Worm (Caenorhabditis elegans): ENCODE results near the gene nos-1.

DNA sequence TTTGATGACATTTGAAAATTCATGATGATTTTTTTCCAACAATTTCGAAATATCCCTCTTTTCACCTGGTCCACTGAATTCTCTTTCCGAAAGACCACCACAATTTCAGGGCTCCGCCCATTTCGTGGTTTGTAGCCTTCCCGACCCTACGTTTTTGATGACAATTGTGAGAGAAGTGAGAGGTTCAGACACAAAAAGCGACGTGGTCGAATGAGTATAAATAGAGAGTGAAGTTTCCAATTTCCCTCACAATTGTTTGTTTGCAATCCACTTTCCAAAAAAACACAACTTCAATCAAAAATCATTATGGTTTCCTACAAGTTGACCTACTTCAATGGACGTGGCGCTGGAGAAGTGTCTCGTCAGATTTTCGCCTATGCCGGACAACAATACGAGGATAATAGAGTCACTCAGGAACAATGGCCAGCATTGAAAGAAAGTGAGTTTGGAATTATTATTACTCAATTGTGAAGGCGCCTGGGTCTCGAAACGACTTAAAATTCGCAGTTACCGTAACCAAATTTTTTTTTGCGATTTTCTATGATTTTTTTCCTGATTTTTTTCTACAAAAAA, 2.8 kb downstream of the nos-1 start, which contains the start of gene gst-5:
- TF ChIP-seq ZK546.5 (tag; optimal IDR thresholded peaks at IDR 0.05), result no peak
- TF ChIP-seq unc-55 (GFP tag; optimal IDR thresholded peaks at IDR 0.05), result no peak
- no peak for TF ChIP-seq ceh-16 (tag; optimal IDR thresholded peaks at IDR 0.05)
